Worm (Caenorhabditis elegans) whole organism, L3 larva: ENCODE measurements around the gene C24H11.2.

Source experiments
- elt-3 ChIP-seq, 3 experiments: fragments of 150-350 bp in 1 of 3; sonication (generic microtip) in 2 of 3; optimal IDR thresholded peaks; 2 replicates in 2 of 3; 4 replicates in 1 of 3; lab custom pipeline; 2014 to 2017; ENCODE audit warnings: missing biosample characterization in 3 of 3, missing genetic modification characterization in 3 of 3
- fkh-10 ChIP-seq: sonication (generic microtip); optimal IDR thresholded peaks from 2 replicates; lab custom pipeline; 2017; ENCODE audit warnings: missing biosample characterization, missing genetic modification reagents, missing genetic modification characterization
- fos-1 ChIP-seq: fragments of 150-350 bp; optimal IDR thresholded peaks from 2 replicates; lab custom pipeline; 2014; ENCODE audit warnings: missing biosample characterization, missing genetic modification characterization
- nhr-23 ChIP-seq: fragments of 150-350 bp; optimal IDR thresholded peaks from 2 replicates; lab custom pipeline; 2014; ENCODE audit warnings: missing biosample characterization, missing genetic modification reagents, missing genetic modification characterization
- nhr-77 ChIP-seq: fragments of 150-350 bp; optimal IDR thresholded peaks from 2 replicates; lab custom pipeline; 2014; ENCODE audit warnings: missing biosample characterization, missing genetic modification characterization
- pqm-1 ChIP-seq: fragments of 150-350 bp; optimal IDR thresholded peaks from 2 replicates; lab custom pipeline; 2017; ENCODE audit warnings: missing biosample characterization, missing genetic modification characterization, inconsistent platforms
- skn-1 ChIP-seq: fragments of 150-350 bp; optimal IDR thresholded peaks from 2 replicates; lab custom pipeline; 2014; ENCODE audit warnings: missing biosample characterization, missing genetic modification characterization
- snpc-4 ChIP-seq: fragments of 150-350 bp; optimal IDR thresholded peaks from 2 replicates; lab custom pipeline; 2014; ENCODE audit warnings: missing biosample characterization, missing genetic modification characterization
- tbx-2 ChIP-seq: sonication (generic microtip); optimal IDR thresholded peaks from 2 replicates; lab custom pipeline; 2016; ENCODE audit warnings: mild to moderate bottlenecking, missing genetic modification characterization, missing compliant biosample characterization
- ztf-11 ChIP-seq: fragments of 150-350 bp; optimal IDR thresholded peaks from 2 replicates; lab custom pipeline; 2014; ENCODE audit warnings: missing biosample characterization, missing genetic modification characterization
- ztf-4 ChIP-seq: fragments of 150-350 bp; optimal IDR thresholded peaks from 2 replicates; lab custom pipeline; 2014; ENCODE audit warnings: missing biosample characterization, missing genetic modification characterization

DNA sequence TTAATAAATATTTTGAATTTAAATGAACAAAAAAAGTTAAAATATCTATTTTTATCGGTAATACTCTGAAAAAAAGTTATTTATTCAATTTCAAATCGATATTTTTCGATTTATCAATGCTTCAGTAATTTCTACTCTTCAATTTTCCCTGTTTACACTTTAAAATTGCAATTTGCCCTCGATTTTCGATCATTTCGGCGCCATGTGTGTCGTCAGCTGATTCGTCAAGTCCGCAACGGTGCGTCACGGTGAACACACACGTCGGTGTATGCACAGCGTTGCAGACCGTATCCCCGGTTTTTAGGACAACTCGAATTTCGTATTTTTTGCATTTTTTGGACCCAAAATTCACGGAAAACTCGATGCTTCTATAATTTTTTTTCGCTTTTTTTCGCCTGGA, 31.1 kb upstream of the C24H11.2 start, which contains the start of gene C18D11.3:
- no peak for TF ChIP-seq ztf-11 (tag; lab: Kevin White, UChicago)
- no peak for TF ChIP-seq elt-3 (tag; optimal IDR thresholded peaks at IDR 0.05; lab: Kevin White, UChicago)
- TF ChIP-seq nhr-77 (tag; lab: Kevin White, UChicago): no peak
- no peak for TF ChIP-seq fos-1 (tag; lab: Kevin White, UChicago)
- TF ChIP-seq nhr-23 (tag; lab: Kevin White, UChicago): peak; percentile 83
- peak; percentile 17 for TF ChIP-seq tbx-2 (tag; lab: Kevin White, UChicago)
- no peak for TF ChIP-seq fkh-10 (GFP tag; lab: Kevin White, UChicago)
- no peak for TF ChIP-seq ztf-4 (tag; lab: Kevin White, UChicago)
- peak; percentile 89 for TF ChIP-seq snpc-4 (tag; lab: Kevin White, UChicago)
- TF ChIP-seq skn-1: peak; percentile 66
- peak; percentile 46 for TF ChIP-seq pqm-1
